Worm (Caenorhabditis elegans): ENCODE results near the gene F42G8.8.

DNA sequence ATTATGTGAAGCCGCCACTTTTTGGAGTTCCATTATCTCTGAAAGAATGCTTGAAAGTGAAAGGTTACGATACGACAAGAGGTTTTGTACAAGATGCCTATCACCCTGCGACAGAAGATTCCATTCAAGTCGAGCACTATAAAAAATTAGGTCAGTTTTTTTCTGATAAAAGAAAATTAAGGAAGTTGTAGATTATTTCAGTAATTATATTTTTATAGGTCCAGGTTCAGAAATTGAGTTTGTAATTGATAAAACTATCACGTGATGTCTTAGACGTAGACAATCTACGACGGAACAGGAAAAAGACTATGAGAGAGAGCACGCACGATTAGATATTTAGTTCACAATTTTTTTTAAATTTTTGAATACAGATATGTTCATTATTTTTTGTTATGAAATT is 41.1 kb downstream of the F42G8.8 start:
- TF ChIP-seq ztf-29 (GFP tag; IDR thresholded peaks at IDR 0.05) (no peak), cog-1 (tag; optimal IDR thresholded peaks at IDR 0.05) (no peak), tab-1 (GFP tag; IDR thresholded peaks at IDR 0.05) (no peak), T22C8.4 (GFP tag; IDR thresholded peaks at IDR 0.05) (no peak), med-1 (GFP tag; optimal IDR thresholded peaks at IDR 0.05; ENCODE audit: insufficient read depth) (no peak), klf-2 (GFP tag; conservative IDR thresholded peaks at IDR 0.05) (no peak), flt-1 (GFP tag; IDR thresholded peaks at IDR 0.05) (no peak), ref-1 (GFP tag; conservative IDR thresholded peaks at IDR 0.05) (no peak), ztf-23 (GFP tag; IDR thresholded peaks at IDR 0.05) (no peak)

Data from whole organism, midembryonic.